Fruit fly (Drosophila melanogaster): Measurements from ENCODE around the gene CG16711.

CG16711 gene

dm6 chr3L:9694867-9695236 lies 9.3 kb upstream of the CG16711 start:
- TF ChIP-seq h (GFP tag; optimal IDR thresholded peaks at IDR 0.05) (no peak), Mio (GFP tag; optimal IDR thresholded peaks at IDR 0.05) (no peak), Abd-B (GFP tag; optimal IDR thresholded peaks at IDR 0.05) (no peak), dl (GFP tag; optimal IDR thresholded peaks at IDR 0.05; ENCODE audit: insufficient read depth in 1 of 2, partially characterized antibody in 2 of 2) (no peak)

dm6 chr3L:9695242-9695641 lies 8.9 kb upstream of the CG16711 start:
- TF ChIP-seq dl (GFP tag; optimal IDR thresholded peaks at IDR 0.05; ENCODE audit: insufficient read depth in 1 of 2, partially characterized antibody in 2 of 2) = peak; percentile 35 to 64
- TF ChIP-seq Sp1 (GFP tag; optimal IDR thresholded peaks at IDR 0.05) = no peak
- TF ChIP-seq Dif (GFP tag; optimal IDR thresholded peaks at IDR 0.05; ENCODE audit: partially characterized antibody) = peak; percentile 66
- TF ChIP-seq brk (GFP tag; optimal IDR thresholded peaks at IDR 0.05) = no peak

- TF ChIP-seq dsf (GFP tag; optimal IDR thresholded peaks at IDR 0.05; ENCODE audit: borderline replicate concordance) (no peak), OdsH (GFP tag; optimal IDR thresholded peaks at IDR 0.05) (peak; percentile 15), Dif (GFP tag; optimal IDR thresholded peaks at IDR 0.05; ENCODE audit: partially characterized antibody) (no peak), CG9705 (GFP tag; optimal IDR thresholded peaks at IDR 0.05) (no peak), brk (GFP tag; optimal IDR thresholded peaks at IDR 0.05) (peak; percentile 52), Hnf4 (GFP tag; optimal IDR thresholded peaks at IDR 0.05) (no peak), jim (GFP tag; optimal IDR thresholded peaks at IDR 0.05) (no peak), CrebA (GFP tag; optimal IDR thresholded peaks at IDR 0.05; ENCODE audit: borderline replicate concordance) (no peak), Mio (GFP tag; optimal IDR thresholded peaks at IDR 0.05) (no peak), tai (GFP tag; optimal IDR thresholded peaks at IDR 0.05) (no peak), dl (GFP tag; optimal IDR thresholded peaks at IDR 0.05; ENCODE audit: insufficient read depth in 1 of 2, partially characterized antibody in 2 of 2) (no peak), rgr (GFP tag; optimal IDR thresholded peaks at IDR 0.05) (peak; percentile 13), lola (GFP tag; optimal IDR thresholded peaks at IDR 0.05) (no peak), pan (optimal IDR thresholded peaks at IDR 0.05) (no peak), psq (GFP tag; optimal IDR thresholded peaks at IDR 0.05) (no peak), HLH106 (tag; optimal IDR thresholded peaks at IDR 0.05) (no peak), GATAd (GFP tag; optimal IDR thresholded peaks at IDR 0.05) (no peak), N (GFP tag; optimal IDR thresholded peaks at IDR 0.05) (no peak), Jra (GFP tag; optimal IDR thresholded peaks at IDR 0.05) (peak; percentile 23), Sp1 (GFP tag; optimal IDR thresholded peaks at IDR 0.05) (no peak), Myc (optimal IDR thresholded peaks at IDR 0.05) (no peak), CG32264 (GFP tag; optimal IDR thresholded peaks at IDR 0.05) (no peak), ey (GFP tag; optimal IDR thresholded peaks at IDR 0.05) (no peak), dmrt93B (GFP tag; optimal IDR thresholded peaks at IDR 0.05) (no peak), foxo (GFP tag; optimal IDR thresholded peaks at IDR 0.05) (peak in 1 of 2 experiments; percentile 35), fru (GFP tag; optimal IDR thresholded peaks at IDR 0.05) (peak; percentile 25), sv (GFP tag; optimal IDR thresholded peaks at IDR 0.05) (peak; percentile 2), woc (GFP tag; optimal IDR thresholded peaks at IDR 0.05) (no peak)
Observed at dm6 chr3L:9695647-9696046, 8.5 kb upstream of the CG16711 start.

- TF ChIP-seq tai (GFP tag; optimal IDR thresholded peaks at IDR 0.05) = no peak
- peak; percentile 83 for TF ChIP-seq HLH106 (tag; optimal IDR thresholded peaks at IDR 0.05)
- no peak for TF ChIP-seq Myc (optimal IDR thresholded peaks at IDR 0.05)
- peak; percentile 67 for TF ChIP-seq Jra (GFP tag; optimal IDR thresholded peaks at IDR 0.05)
- peak; percentile 46 to 70 for TF ChIP-seq dl (GFP tag; optimal IDR thresholded peaks at IDR 0.05; ENCODE audit: insufficient read depth in 1 of 2, partially characterized antibody in 2 of 2)
- peak; percentile 16 for TF ChIP-seq CG32264 (GFP tag; optimal IDR thresholded peaks at IDR 0.05)
- no peak for TF ChIP-seq N (GFP tag; optimal IDR thresholded peaks at IDR 0.05)
- peak; percentile 99 for TF ChIP-seq woc (GFP tag; optimal IDR thresholded peaks at IDR 0.05)
- TF ChIP-seq psq (GFP tag; optimal IDR thresholded peaks at IDR 0.05) = peak; percentile 90
- TF ChIP-seq Hr78 (GFP tag; optimal IDR thresholded peaks at IDR 0.05) = no peak
- TF ChIP-seq lola (GFP tag; optimal IDR thresholded peaks at IDR 0.05) = no peak
- TF ChIP-seq fru (GFP tag; optimal IDR thresholded peaks at IDR 0.05) = peak; percentile 85
- peak; percentile 75 for TF ChIP-seq CG9705 (GFP tag; optimal IDR thresholded peaks at IDR 0.05)
- peak; percentile 91 for TF ChIP-seq brk (GFP tag; optimal IDR thresholded peaks at IDR 0.05)
- peak; percentile 66 for TF ChIP-seq Dif (GFP tag; optimal IDR thresholded peaks at IDR 0.05; ENCODE audit: partially characterized antibody)
- TF ChIP-seq OdsH (GFP tag; optimal IDR thresholded peaks at IDR 0.05) = peak; percentile 86
- TF ChIP-seq GATAd (GFP tag; optimal IDR thresholded peaks at IDR 0.05) = no peak
- TF ChIP-seq Hr83 (GFP tag; optimal IDR thresholded peaks at IDR 0.05; ENCODE audit: poor library complexity, severe bottlenecking) = peak; percentile 74
- TF ChIP-seq pan (optimal IDR thresholded peaks at IDR 0.05) = no peak
- no peak for TF ChIP-seq dmrt93B (GFP tag; optimal IDR thresholded peaks at IDR 0.05)
- no peak for TF ChIP-seq Hnf4 (GFP tag; optimal IDR thresholded peaks at IDR 0.05)
- TF ChIP-seq Rel (GFP tag; optimal IDR thresholded peaks at IDR 0.05) = peak; percentile 67
- peak; percentile 74 for TF ChIP-seq Rel (tag; optimal IDR thresholded peaks at IDR 0.05)
- TF ChIP-seq dsf (GFP tag; optimal IDR thresholded peaks at IDR 0.05; ENCODE audit: borderline replicate concordance) = no peak
- TF ChIP-seq Dfd (GFP tag; optimal IDR thresholded peaks at IDR 0.05) = no peak
- TF ChIP-seq usp (GFP tag; optimal IDR thresholded peaks at IDR 0.05) = no peak
- peak; percentile 23 for TF ChIP-seq sv (GFP tag; optimal IDR thresholded peaks at IDR 0.05)
- TF ChIP-seq foxo (GFP tag; optimal IDR thresholded peaks at IDR 0.05) = peak; percentile 47 to 90
- TF ChIP-seq CrebA (GFP tag; optimal IDR thresholded peaks at IDR 0.05; ENCODE audit: borderline replicate concordance) = no peak
- TF ChIP-seq rgr (GFP tag; optimal IDR thresholded peaks at IDR 0.05) = peak; percentile 87
- TF ChIP-seq Vsx2 (GFP tag; optimal IDR thresholded peaks at IDR 0.05; ENCODE audit: partially characterized antibody) = no peak
- TF ChIP-seq ey (GFP tag; optimal IDR thresholded peaks at IDR 0.05) = peak; percentile 82
- TF ChIP-seq jim (GFP tag; optimal IDR thresholded peaks at IDR 0.05) = peak; percentile 45
- TF ChIP-seq Mio (GFP tag; optimal IDR thresholded peaks at IDR 0.05) = no peak
- peak; percentile 85 for TF ChIP-seq Sp1 (GFP tag; optimal IDR thresholded peaks at IDR 0.05)
Observed at dm6 chr3L:9696650-9697526, 7.2 kb upstream of the CG16711 start, which contains the start of gene Prps. Gene Prps (minus strand): TSS chr3L:9696700.
